Worm (Caenorhabditis elegans) whole organism, mixed stage, embryonic: Measurements from ENCODE around the gene B0563.10.

Experiments used
- M03D4.4 ChIP-seq: sonication (generic microtip); optimal IDR thresholded peaks from 2 replicates; lab custom pipeline; 2017; ENCODE audit warnings: mild to moderate bottlenecking, missing genetic modification characterization, missing compliant biosample characterization
- bed-3 ChIP-seq: fragments of 200-800 bp; sonication (Bioruptor generic); optimal IDR thresholded peaks from 3 replicates; lab custom pipeline; 2018; ENCODE audit warnings: mild to moderate bottlenecking, missing genetic modification characterization, moderate library complexity, missing compliant biosample characterization
- ceh-39 ChIP-seq: fragments of 150-350 bp; optimal IDR thresholded peaks from 2 replicates; lab custom pipeline; 2014; ENCODE audit warnings: missing biosample characterization, missing genetic modification characterization
- ceh-43 ChIP-seq: fragments of 200-800 bp; sonication (Bioruptor generic); optimal IDR thresholded peaks from 2 replicates; lab custom pipeline; 2018; ENCODE audit warnings: mild to moderate bottlenecking, missing genetic modification characterization, moderate library complexity, missing compliant biosample characterization
- ceh-83 ChIP-seq: fragments of 200-800 bp; sonication (Bioruptor generic); optimal IDR thresholded peaks from 2 replicates; lab custom pipeline; 2018; ENCODE audit warnings: mild to moderate bottlenecking, missing genetic modification characterization, missing compliant biosample characterization
- ces-1 ChIP-seq: fragments of 150-350 bp; optimal IDR thresholded peaks from 2 replicates; lab custom pipeline; 2014; ENCODE audit warnings: missing biosample characterization, missing genetic modification reagents, missing genetic modification characterization
- cnd-1 ChIP-seq: fragments of 200-800 bp; sonication (Bioruptor generic); optimal IDR thresholded peaks from 2 replicates; lab custom pipeline; 2018; ENCODE audit warnings: mild to moderate bottlenecking, missing genetic modification characterization, missing compliant biosample characterization
- drap-1 ChIP-seq: fragments of 200-800 bp; sonication (Bioruptor generic); optimal IDR thresholded peaks from 3 replicates; lab custom pipeline; 2018; ENCODE audit warnings: mild to moderate bottlenecking, missing genetic modification characterization, missing compliant biosample characterization
- elt-1 ChIP-seq: sonication (generic microtip); optimal IDR thresholded peaks from 2 replicates; lab custom pipeline; 2017; ENCODE audit warnings: missing genetic modification characterization, mild to moderate bottlenecking, missing compliant biosample characterization, antibody characterized with exemption, moderate library complexity, borderline replicate concordance; ENCODE audit not compliant: insufficient read depth
- elt-3 ChIP-seq: fragments of 150-350 bp; optimal IDR thresholded peaks from 2 replicates; lab custom pipeline; 2014; ENCODE audit warnings: missing biosample characterization, missing genetic modification characterization
- flh-1 ChIP-seq: fragments of 200-800 bp; sonication (Bioruptor generic); optimal IDR thresholded peaks from 2 replicates; lab custom pipeline; 2018; ENCODE audit warnings: mild to moderate bottlenecking, missing genetic modification characterization, moderate library complexity, missing compliant biosample characterization
- ham-2 ChIP-seq: fragments of 200-800 bp; sonication (Bioruptor generic); optimal IDR thresholded peaks from 2 replicates; lab custom pipeline; 2018; ENCODE audit warnings: mild to moderate bottlenecking, missing genetic modification characterization, missing compliant biosample characterization
- lin-13 ChIP-seq: fragments of 150-350 bp; optimal IDR thresholded peaks from 2 replicates; lab custom pipeline; 2014; ENCODE audit warnings: missing biosample characterization, missing genetic modification characterization
- lin-32 ChIP-seq: fragments of 200-800 bp; sonication (Bioruptor generic); optimal IDR thresholded peaks from 2 replicates; lab custom pipeline; 2018; ENCODE audit warnings: mild to moderate bottlenecking, missing genetic modification characterization, missing compliant biosample characterization
- lsy-2 ChIP-seq: fragments of 150-350 bp; optimal IDR thresholded peaks from 2 replicates; lab custom pipeline; 2014; ENCODE audit warnings: missing biosample characterization, missing genetic modification characterization
- mab-5 ChIP-seq: fragments of 150-350 bp; optimal IDR thresholded peaks from 2 replicates; lab custom pipeline; 2014; ENCODE audit warnings: missing biosample characterization, missing genetic modification characterization
- mep-1 ChIP-seq: fragments of 150-350 bp; optimal IDR thresholded peaks from 2 replicates; lab custom pipeline; 2017; ENCODE audit warnings: missing biosample characterization, missing genetic modification reagents, missing genetic modification characterization, inconsistent platforms
- mls-2 ChIP-seq: sonication (generic microtip); optimal IDR thresholded peaks from 2 replicates; lab custom pipeline; 2016; ENCODE audit warnings: mild to moderate bottlenecking, missing genetic modification characterization, moderate library complexity, missing compliant biosample characterization
- nhr-12 ChIP-seq: fragments of 150-350 bp; optimal IDR thresholded peaks from 2 replicates; lab custom pipeline; 2014; ENCODE audit warnings: missing biosample characterization, missing genetic modification characterization
- nhr-2 ChIP-seq: fragments of 150-350 bp; optimal IDR thresholded peaks from 2 replicates; lab custom pipeline; 2014; ENCODE audit warnings: missing biosample characterization, missing genetic modification characterization
- nhr-237 ChIP-seq: fragments of 150-350 bp; optimal IDR thresholded peaks from 2 replicates; lab custom pipeline; 2014; ENCODE audit warnings: missing biosample characterization, missing genetic modification characterization
- nhr-28 ChIP-seq: fragments of 150-350 bp; optimal IDR thresholded peaks from 2 replicates; lab custom pipeline; 2014; ENCODE audit warnings: missing biosample characterization, missing genetic modification characterization
- nhr-76 ChIP-seq: sonication (generic microtip); optimal IDR thresholded peaks from 2 replicates; lab custom pipeline; 2017; ENCODE audit warnings: missing biosample characterization, missing genetic modification characterization
- pha-4 ChIP-seq: fragments of 150-350 bp; optimal IDR thresholded peaks from 2 replicates; lab custom pipeline; 2018; ENCODE audit warnings: missing biosample characterization, missing genetic modification reagents, missing genetic modification characterization
- sem-2 ChIP-seq: fragments of 200-800 bp; sonication (Bioruptor generic); optimal IDR thresholded peaks from 2 replicates; lab custom pipeline; 2018; ENCODE audit warnings: mild to moderate bottlenecking, missing genetic modification characterization, missing compliant biosample characterization
- snpc-4 ChIP-seq: fragments of 150-350 bp; optimal IDR thresholded peaks from 2 replicates; lab custom pipeline; 2014; ENCODE audit warnings: missing biosample characterization, missing genetic modification characterization
- tbx-8 ChIP-seq: fragments of 200-800 bp; sonication (Bioruptor generic); optimal IDR thresholded peaks from 2 replicates; lab custom pipeline; 2018; ENCODE audit warnings: mild to moderate bottlenecking, missing genetic modification characterization, moderate library complexity, missing compliant biosample characterization
- unc-120 ChIP-seq: sonication (generic microtip); optimal IDR thresholded peaks from 2 replicates; lab custom pipeline; 2017; ENCODE audit warnings: missing genetic modification characterization, missing compliant biosample characterization; ENCODE audit not compliant: poor library complexity, severe bottlenecking
- unc-39 ChIP-seq: fragments of 150-350 bp; optimal IDR thresholded peaks from 2 replicates; lab custom pipeline; 2014; ENCODE audit warnings: missing biosample characterization, missing genetic modification characterization
- unc-62 ChIP-seq: fragments of 150-350 bp; optimal IDR thresholded peaks from 2 replicates; lab custom pipeline; 2014; ENCODE audit warnings: missing biosample characterization, missing genetic modification reagents, missing genetic modification characterization
- zip-8 ChIP-seq: fragments of 150-350 bp; optimal IDR thresholded peaks from 2 replicates; lab custom pipeline; 2014; ENCODE audit warnings: missing biosample characterization, missing genetic modification characterization
- ztf-11 ChIP-seq: fragments of 150-350 bp; optimal IDR thresholded peaks from 2 replicates; lab custom pipeline; 2014; ENCODE audit warnings: missing biosample characterization, missing genetic modification characterization

The B0563.10 gene

DNA sequence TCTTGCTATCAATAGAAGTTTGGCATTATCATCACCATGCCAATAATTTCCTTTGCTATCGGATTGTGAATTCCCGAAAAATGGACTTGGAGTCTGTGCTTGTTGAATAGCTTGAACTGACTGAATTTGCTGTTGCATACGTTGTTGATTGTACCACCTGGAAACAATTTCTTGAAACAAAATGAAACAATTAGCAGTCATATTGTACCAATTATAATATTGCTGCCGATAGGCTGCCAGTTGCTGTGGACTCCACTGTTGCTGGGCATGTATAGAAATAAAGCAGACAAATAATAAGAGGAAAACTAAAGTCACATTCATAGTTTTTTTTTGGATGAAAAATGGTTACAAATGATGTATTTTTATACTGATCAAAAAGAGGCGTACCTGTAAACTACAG is at the start of gene B0563.10:
Gene B0563.10 (minus strand): TSS at position 325 of the 400 bp plus-strand sequence.
- TF ChIP-seq mls-2 (tag; lab: Kevin White, UChicago): no peak
- no peak for TF ChIP-seq ces-1
- no peak for TF ChIP-seq ceh-39 (tag; lab: Kevin White, UChicago)
- no peak for TF ChIP-seq sem-2 (GFP tag; lab: Kevin White, UChicago)
- TF ChIP-seq lin-13 (tag; lab: Kevin White, UChicago): no peak
- TF ChIP-seq ztf-11 (tag; lab: Kevin White, UChicago): no peak
- TF ChIP-seq elt-1 (tag; lab: Kevin White, UChicago): no peak
- TF ChIP-seq cnd-1: no peak

DNA sequence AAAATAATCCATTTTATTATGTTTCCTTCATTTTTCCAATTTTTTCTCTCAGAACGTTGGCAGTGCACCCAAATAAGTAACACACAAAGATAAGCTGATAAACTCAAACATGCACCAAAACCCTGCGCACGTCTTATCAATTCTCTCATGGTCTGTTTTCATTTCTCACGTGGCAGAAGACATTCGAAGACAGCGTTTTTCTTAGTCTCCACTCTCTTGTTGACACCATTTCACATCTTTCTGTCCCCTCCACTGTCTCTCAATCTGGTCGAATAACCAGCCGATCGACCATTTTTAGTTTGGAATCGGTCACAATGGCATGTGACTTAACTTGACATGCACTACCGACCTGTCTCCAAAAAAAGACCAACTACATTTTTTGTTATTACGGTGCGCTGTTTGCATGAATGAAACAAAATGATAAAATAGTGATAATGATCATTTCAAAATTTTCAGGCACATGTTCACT is 46.9 kb upstream of the B0563.10 start, which contains the start of gene C35B8.3:
Gene C35B8.3 (plus strand): TSS at position 51 of the 469 bp plus-strand sequence.
- TF ChIP-seq lin-13 (tag; lab: Kevin White, UChicago) (no peak), lsy-2 (tag; lab: Kevin White, UChicago) (no peak), nhr-76 (tag; lab: Kevin White, UChicago) (no peak), mab-5 (no peak), nhr-28 (no peak), flh-1 (GFP tag; lab: Kevin White, UChicago) (no peak), elt-3 (tag; lab: Kevin White, UChicago) (no peak), lin-32 (GFP tag; lab: Kevin White, UChicago) (no peak), mls-2 (tag; lab: Kevin White, UChicago) (no peak), mep-1 (no peak), ceh-83 (GFP tag; lab: Kevin White, UChicago) (no peak), bed-3 (GFP tag; lab: Kevin White, UChicago) (no peak), nhr-237 (no peak), nhr-2 (tag; lab: Kevin White, UChicago) (no peak), sem-2 (GFP tag; lab: Kevin White, UChicago) (no peak), unc-120 (tag; lab: Kevin White, UChicago) (no peak), tbx-8 (GFP tag; lab: Kevin White, UChicago) (no peak), M03D4.4 (no peak)

DNA sequence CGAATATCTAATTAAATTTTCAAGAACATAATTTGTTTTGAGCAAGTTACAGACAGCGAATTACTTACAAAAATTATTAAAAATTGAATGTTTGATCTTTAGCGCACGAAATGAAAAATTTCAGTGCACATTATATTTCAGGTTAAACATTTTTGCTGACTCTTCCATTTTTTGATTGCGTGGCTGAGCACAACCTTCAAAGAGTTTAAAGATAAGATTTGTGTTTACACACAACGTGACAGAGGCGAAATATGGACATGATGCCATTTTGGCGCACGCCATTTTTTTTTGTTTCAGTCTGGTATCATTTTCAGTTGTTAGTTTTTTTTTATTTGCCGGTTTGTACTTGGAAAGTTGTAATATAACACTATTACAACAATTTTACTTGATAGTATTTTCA is 45.6 kb upstream of the B0563.10 start:
- TF ChIP-seq snpc-4 (tag; lab: Kevin White, UChicago) (no peak), unc-39 (no peak), sem-2 (GFP tag; lab: Kevin White, UChicago) (no peak), mep-1 (no peak), nhr-28 (no peak), unc-62 (no peak), ztf-11 (tag; lab: Kevin White, UChicago) (no peak), pha-4 (no peak), mab-5 (no peak), mls-2 (tag; lab: Kevin White, UChicago) (no peak), lin-32 (GFP tag; lab: Kevin White, UChicago) (no peak), zip-8 (tag; lab: Kevin White, UChicago) (no peak)

DNA sequence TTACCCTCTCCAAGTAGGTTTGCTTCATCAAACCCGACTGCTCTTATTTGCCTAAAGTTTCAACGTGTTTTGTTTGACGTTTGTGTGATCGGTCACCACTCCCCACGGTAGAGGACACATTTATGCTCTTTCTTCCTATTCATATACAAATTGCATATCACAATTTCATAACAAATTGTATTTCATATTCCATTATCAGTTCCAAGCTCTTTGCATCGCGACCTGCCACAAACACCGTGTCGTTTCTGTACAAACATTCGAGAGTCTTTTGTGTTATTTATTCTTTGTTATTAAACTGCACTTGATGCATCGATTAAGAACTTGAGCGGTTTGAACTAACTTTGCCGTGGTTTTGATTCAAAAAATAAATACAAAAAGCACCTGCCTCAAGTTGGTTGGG is 43.0 kb upstream of the B0563.10 start:
- no peak for TF ChIP-seq mep-1
- TF ChIP-seq zip-8 (tag; lab: Kevin White, UChicago): no peak
- TF ChIP-seq ceh-83 (GFP tag; lab: Kevin White, UChicago): no peak
- TF ChIP-seq elt-1 (tag; lab: Kevin White, UChicago): no peak
- TF ChIP-seq lin-32 (GFP tag; lab: Kevin White, UChicago): no peak
- TF ChIP-seq bed-3 (GFP tag; lab: Kevin White, UChicago): no peak
- TF ChIP-seq lsy-2 (tag; lab: Kevin White, UChicago): no peak
- no peak for TF ChIP-seq nhr-12
- TF ChIP-seq mls-2 (tag; lab: Kevin White, UChicago): no peak
- TF ChIP-seq mab-5: no peak
- TF ChIP-seq M03D4.4: no peak
- TF ChIP-seq ham-2 (GFP tag; lab: Kevin White, UChicago): no peak
- no peak for TF ChIP-seq pha-4
- no peak for TF ChIP-seq sem-2 (GFP tag; lab: Kevin White, UChicago)
- TF ChIP-seq nhr-28: no peak
- no peak for TF ChIP-seq nhr-2 (tag; lab: Kevin White, UChicago)
- TF ChIP-seq unc-62: no peak
- TF ChIP-seq, all 35 proteins: peak for 0

DNA sequence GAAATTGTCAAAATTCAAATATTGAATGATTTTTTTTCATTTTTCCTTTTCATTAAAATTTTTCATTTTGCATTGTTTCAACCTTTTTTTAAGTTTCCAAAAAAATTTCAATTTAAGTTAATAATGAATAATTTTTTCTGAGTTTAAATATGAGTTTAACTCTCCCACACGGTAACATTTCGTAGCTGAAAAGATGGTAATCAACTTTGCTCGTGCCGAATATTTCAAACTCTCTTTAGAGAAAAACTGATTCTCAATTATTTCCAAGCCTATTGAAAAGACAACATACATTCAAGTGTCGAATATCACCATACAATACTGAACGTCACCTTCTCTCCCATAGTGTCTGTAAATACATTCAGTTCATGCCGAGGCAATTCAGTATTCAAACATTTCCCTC is 41.9 kb upstream of the B0563.10 start:
- TF ChIP-seq pha-4: no peak
- no peak for TF ChIP-seq nhr-237
- TF ChIP-seq sem-2 (GFP tag; lab: Kevin White, UChicago): no peak
- TF ChIP-seq nhr-28: no peak
- TF ChIP-seq ces-1: no peak
- TF ChIP-seq nhr-76 (tag; lab: Kevin White, UChicago): no peak
- no peak for TF ChIP-seq drap-1 (GFP tag; lab: Kevin White, UChicago)
- no peak for TF ChIP-seq unc-62
- TF ChIP-seq lsy-2 (tag; lab: Kevin White, UChicago): no peak
- TF ChIP-seq lin-13 (tag; lab: Kevin White, UChicago): no peak
- no peak for TF ChIP-seq ceh-43 (GFP tag; lab: Kevin White, UChicago)
- no peak for TF ChIP-seq mep-1
- no peak for TF ChIP-seq snpc-4 (tag; lab: Kevin White, UChicago)
